Worm (Caenorhabditis elegans) whole organism, young adult: ENCODE measurements around the gene F35H8.12.

Experiments
- F22D6.2 ChIP-seq: sonication (generic microtip); optimal IDR thresholded peaks from 2 replicates; lab custom pipeline; 2016; ENCODE audit warnings: mild to moderate bottlenecking, missing genetic modification characterization, missing compliant biosample characterization
- K11D2.4 ChIP-seq: fragments of 200-800 bp; sonication (Bioruptor generic); IDR thresholded peaks from 2 replicates; pipeline ENCODE4 v1.3.6; 2022; ENCODE audit warnings: missing genetic modification reagents, missing genetic modification characterization, missing compliant biosample characterization
- T26A5.8 ChIP-seq: sonication (generic microtip); optimal IDR thresholded peaks from 2 replicates; lab custom pipeline; 2016; ENCODE audit warnings: missing genetic modification characterization, missing compliant biosample characterization
- Y53G8AR.9 ChIP-seq: fragments of 200-800 bp; sonication (Bioruptor generic); conservative IDR thresholded peaks from 2 replicates; pipeline ENCODE4 v1.3.6; 2022; ENCODE audit warnings: missing genetic modification reagents, missing genetic modification characterization, missing compliant biosample characterization
- Y67H2A.10 ChIP-seq: fragments of 200-800 bp; sonication (Bioruptor generic); conservative IDR thresholded peaks from 2 replicates; pipeline ENCODE4 v1.3.6; 2022; ENCODE audit warnings: missing genetic modification reagents, missing genetic modification characterization, missing compliant biosample characterization
- ZK185.1 ChIP-seq: sonication (generic microtip); optimal IDR thresholded peaks from 2 replicates; lab custom pipeline; 2016; ENCODE audit warnings: mild to moderate bottlenecking, missing genetic modification characterization, missing compliant biosample characterization; ENCODE audit not compliant: poor library complexity, severe bottlenecking
- akir-1 ChIP-seq: fragments of 200-800 bp; sonication (Bioruptor generic); optimal IDR thresholded peaks from 2 replicates; lab custom pipeline; 2018; ENCODE audit warnings: mild to moderate bottlenecking, missing genetic modification characterization, moderate library complexity, missing compliant biosample characterization
- ama-1 ChIP-seq, 3 experiments: fragments of 150-350 bp in 1 of 3; sonication (generic microtip) in 2 of 3; optimal IDR thresholded peaks; 2 replicates each; lab custom pipeline; 2014 to 2018; ENCODE audit warnings: missing biosample characterization in 2 of 3, missing genetic modification characterization in 2 of 3, missing genetic modification reagents in 2 of 3
- atf-7 ChIP-seq: sonication (generic microtip); optimal IDR thresholded peaks from 2 replicates; lab custom pipeline; 2017; ENCODE audit warnings: mild to moderate bottlenecking, missing genetic modification characterization, missing compliant biosample characterization
- athp-1 ChIP-seq: sonication (generic microtip); optimal IDR thresholded peaks from 2 replicates; lab custom pipeline; 2017; ENCODE audit warnings: mild to moderate bottlenecking, missing genetic modification characterization, missing compliant biosample characterization
- attf-3 ChIP-seq: fragments of 200-800 bp; sonication (Bioruptor generic); conservative IDR thresholded peaks from 2 replicates; pipeline ENCODE4 v1.3.6; 2022; ENCODE audit warnings: missing genetic modification reagents, missing genetic modification characterization, missing compliant biosample characterization
- attf-5 ChIP-seq: fragments of 200-800 bp; sonication (Bioruptor generic); optimal IDR thresholded peaks from 2 replicates; lab custom pipeline; 2018; ENCODE audit warnings: mild to moderate bottlenecking, missing genetic modification characterization, missing compliant biosample characterization
- bed-1 ChIP-seq: fragments of 200-800 bp; sonication (Bioruptor generic); IDR thresholded peaks from 2 replicates; pipeline ENCODE4 v1.3.6; 2022; ENCODE audit warnings: missing genetic modification reagents, missing genetic modification characterization, missing compliant biosample characterization
- cebp-1 ChIP-seq, 2 experiments: fragments of 200-800 bp in 1 of 2; sonication (Bioruptor generic) in 1 of 2; sonication (generic microtip) in 1 of 2; IDR thresholded peaks in 1 of 2; optimal IDR thresholded peaks in 1 of 2; 2 replicates each; pipeline versions ENCODE4 v1.3.6 to Lab custom; 2017 to 2022; ENCODE audit warnings: missing compliant biosample characterization in 2 of 2, missing genetic modification characterization in 2 of 2, mild to moderate bottlenecking in 1 of 2, missing genetic modification reagents in 1 of 2, moderate library complexity in 1 of 2
- ceh-58 ChIP-seq: fragments of 200-800 bp; sonication (Bioruptor generic); IDR thresholded peaks from 2 replicates; pipeline ENCODE4 v1.3.6; 2022; ENCODE audit warnings: missing genetic modification characterization, missing compliant biosample characterization
- chd-7 ChIP-seq: sonication (generic microtip); optimal IDR thresholded peaks from 2 replicates; lab custom pipeline; 2016; ENCODE audit warnings: mild to moderate bottlenecking, missing genetic modification characterization, moderate library complexity, missing compliant biosample characterization
- die-1 ChIP-seq: sonication (generic microtip); optimal IDR thresholded peaks from 2 replicates; lab custom pipeline; 2016; ENCODE audit warnings: missing genotype, mild to moderate bottlenecking, missing genetic modification characterization, missing compliant biosample characterization
- dox-1 ChIP-seq: fragments of 200-800 bp; sonication (Bioruptor generic); IDR thresholded peaks from 2 replicates; pipeline ENCODE4 v1.3.6; 2022; ENCODE audit warnings: missing genetic modification reagents, missing genetic modification characterization, missing compliant biosample characterization
- dpff-1 ChIP-seq: sonication (generic microtip); optimal IDR thresholded peaks from 2 replicates; lab custom pipeline; 2017; ENCODE audit warnings: mild to moderate bottlenecking, missing genetic modification characterization, missing compliant biosample characterization
- egl-44 ChIP-seq: fragments of 200-800 bp; sonication (Bioruptor generic); IDR thresholded peaks from 2 replicates; pipeline ENCODE4 v1.3.6; 2022; ENCODE audit warnings: missing genetic modification reagents, missing genetic modification characterization, missing compliant biosample characterization
- ets-4 ChIP-seq: fragments of 200-800 bp; sonication (Bioruptor generic); optimal IDR thresholded peaks from 2 replicates; lab custom pipeline; 2018; ENCODE audit warnings: mild to moderate bottlenecking, missing genetic modification characterization, missing compliant biosample characterization
- hmg-1.2 ChIP-seq: fragments of 200-800 bp; sonication (Bioruptor generic); IDR thresholded peaks from 2 replicates; pipeline ENCODE4 v1.3.6; 2022; ENCODE audit warnings: missing genetic modification reagents, missing genetic modification characterization, missing compliant biosample characterization
- hsf-1 ChIP-seq: fragments of 200-800 bp; sonication (Bioruptor generic); IDR thresholded peaks from 2 replicates; pipeline ENCODE4 v1.3.6; 2022; ENCODE audit warnings: missing genetic modification reagents, missing genetic modification characterization, missing compliant biosample characterization
- let-607 ChIP-seq, 2 experiments: fragments of 200-800 bp in 1 of 2; sonication (Bioruptor generic) in 1 of 2; sonication (generic microtip) in 1 of 2; optimal IDR thresholded peaks; 2 replicates each; lab custom pipeline; 2016 to 2018; ENCODE audit warnings: mild to moderate bottlenecking in 2 of 2, missing compliant biosample characterization in 2 of 2, missing genetic modification characterization in 2 of 2, moderate library complexity in 2 of 2, missing genotype in 1 of 2
- lin-35 ChIP-seq, 3 experiments: fragments of 150-350 bp in 2 of 3; sonication (generic microtip) in 1 of 3; optimal IDR thresholded peaks; 2 replicates each; lab custom pipeline; 2014 to 2018; ENCODE audit warnings: missing biosample characterization in 3 of 3, missing genetic modification characterization in 3 of 3, missing genetic modification reagents in 3 of 3
- lin-40 ChIP-seq: sonication (generic microtip); optimal IDR thresholded peaks from 2 replicates; lab custom pipeline; 2016; ENCODE audit warnings: missing genetic modification characterization, mild to moderate bottlenecking, missing compliant biosample characterization, missing genotype, missing genetic modification reagents
- lin-54 ChIP-seq: fragments of 200-800 bp; sonication (Bioruptor generic); optimal IDR thresholded peaks from 2 replicates; lab custom pipeline; 2018; ENCODE audit warnings: mild to moderate bottlenecking, missing genetic modification characterization, missing compliant biosample characterization
- madf-3 ChIP-seq: fragments of 200-800 bp; sonication (Bioruptor generic); IDR thresholded peaks from 2 replicates; pipeline ENCODE4 v1.3.6; 2022; ENCODE audit warnings: missing genetic modification reagents, missing genetic modification characterization, missing compliant biosample characterization
- madf-6 ChIP-seq: fragments of 200-800 bp; sonication (Bioruptor generic); IDR thresholded peaks from 2 replicates; pipeline ENCODE4 v1.3.6; 2022; ENCODE audit warnings: missing genetic modification reagents, missing genetic modification characterization, missing compliant biosample characterization
- nfyb-1 ChIP-seq: fragments of 200-800 bp; sonication (Bioruptor generic); IDR thresholded peaks from 2 replicates; pipeline ENCODE4 v1.3.6; 2022; ENCODE audit warnings: missing genetic modification reagents, missing genetic modification characterization, missing compliant biosample characterization
- nhr-80 ChIP-seq: sonication (generic microtip); optimal IDR thresholded peaks from 2 replicates; lab custom pipeline; 2016; ENCODE audit warnings: missing genetic modification characterization, missing compliant biosample characterization
- pbrm-1 ChIP-seq: fragments of 200-800 bp; sonication (Bioruptor generic); IDR thresholded peaks from 2 replicates; pipeline ENCODE4 v1.3.6; 2022; ENCODE audit warnings: missing genetic modification reagents, missing genetic modification characterization, missing compliant biosample characterization
- repo-1 ChIP-seq: sonication (generic microtip); optimal IDR thresholded peaks from 2 replicates; lab custom pipeline; 2017; ENCODE audit warnings: mild to moderate bottlenecking, missing genetic modification characterization, missing compliant biosample characterization
- somi-1 ChIP-seq: fragments of 200-800 bp; sonication (Bioruptor generic); optimal IDR thresholded peaks from 2 replicates; lab custom pipeline; 2018; ENCODE audit warnings: mild to moderate bottlenecking, missing genetic modification characterization, missing compliant biosample characterization
- tbp1 ChIP-seq: fragments of 200-800 bp; sonication (Bioruptor generic); optimal IDR thresholded peaks from 2 replicates; lab custom pipeline; 2018; ENCODE audit warnings: mild to moderate bottlenecking, missing genetic modification characterization, missing compliant biosample characterization
- unc-62 ChIP-seq: fragments of 150-350 bp; optimal IDR thresholded peaks from 2 replicates; lab custom pipeline; 2014; ENCODE audit warnings: missing biosample characterization, missing genetic modification reagents, missing genetic modification characterization
- ztf-22 ChIP-seq: fragments of 200-800 bp; sonication (Bioruptor generic); optimal IDR thresholded peaks from 2 replicates; lab custom pipeline; 2018; ENCODE audit warnings: mild to moderate bottlenecking, missing genetic modification characterization, moderate library complexity, missing compliant biosample characterization
- ztf-26 ChIP-seq: sonication (generic microtip); optimal IDR thresholded peaks from 2 replicates; lab custom pipeline; 2017; ENCODE audit warnings: missing genetic modification characterization, missing compliant biosample characterization

The F35H8.12 gene

ce11 chrII:9596401-9596800 is 44.8 kb downstream of the F35H8.12 start, which contains the start of gene E02H1.6:
Gene E02H1.6, plus strand, starts transcription at chrII:9596701.
- TF ChIP-seq hsf-1 (GFP tag; lab: Robert Waterston, UW), result no peak
- TF ChIP-seq ceh-58 (GFP tag; lab: Robert Waterston, UW), result no peak
- no peak for TF ChIP-seq ama-1 (optimal IDR thresholded peaks at IDR 0.05; lab: Kevin White, UChicago)
- no peak for TF ChIP-seq ama-1 (GFP tag; optimal IDR thresholded peaks at IDR 0.05; lab: Kevin White, UChicago)
- no peak for TF ChIP-seq ztf-26 (tag; lab: Kevin White, UChicago)
- TF ChIP-seq atf-7 (tag; lab: Kevin White, UChicago), result no peak
- no peak for TF ChIP-seq lin-54
- no peak for TF ChIP-seq K11D2.4 (GFP tag; lab: Robert Waterston, UW)
- TF ChIP-seq Y67H2A.10, result no peak
- TF ChIP-seq die-1 (tag; lab: Kevin White, UChicago), result no peak
- TF ChIP-seq, all 124 proteins: peak for 0

- TF ChIP-seq repo-1 (peak; percentile 55), ZK185.1 (tag; lab: Kevin White, UChicago) (peak; percentile 15), nfyb-1 (GFP tag; lab: Robert Waterston, UW) (peak; percentile 71; the same call in 1 of the 2 replicates), lin-35 (GFP tag; optimal IDR thresholded peaks at IDR 0.05; lab: Kevin White, UChicago) (peak in 1 of 3 experiments; percentile 44), attf-3 (0 out of 2 replicates have a peak, but pooled peaks have one; percentile 9), pbrm-1 (GFP tag; lab: Robert Waterston, UW) (no peak), athp-1 (tag; lab: Kevin White, UChicago) (peak; percentile 6), akir-1 (GFP tag; lab: Kevin White, UChicago) (no peak), K11D2.4 (GFP tag; lab: Robert Waterston, UW) (0 out of 2 replicates have a peak, but pooled peaks have one; percentile 27), madf-3 (GFP tag; lab: Robert Waterston, UW) (0 out of 2 replicates have a peak, but pooled peaks have one; percentile 29), madf-6 (GFP tag; lab: Robert Waterston, UW) (0 out of 2 replicates have a peak, but pooled peaks have one; percentile 43), cebp-1 (GFP tag; IDR thresholded peaks at IDR 0.05; lab: Robert Waterston, UW) (no peak; the same call in 1 of the 2 replicates), cebp-1 (tag; optimal IDR thresholded peaks at IDR 0.05; lab: Kevin White, UChicago) (peak; percentile 19), hmg-1.2 (GFP tag; lab: Robert Waterston, UW) (no peak), ama-1 (optimal IDR thresholded peaks at IDR 0.05; lab: Kevin White, UChicago) (no peak), ama-1 (GFP tag; optimal IDR thresholded peaks at IDR 0.05; lab: Kevin White, UChicago) (no peak), unc-62 (GFP tag; lab: Kevin White, UChicago) (no peak)
Observed at ce11 chrII:9597516-9598047, 45.9 kb downstream of the F35H8.12 start, which contains the start of gene mrpl-53. Gene mrpl-53, plus strand, starts transcription at chrII:9597622.

- TF ChIP-seq nhr-80 (tag; lab: Kevin White, UChicago) (peak; percentile 34), bed-1 (GFP tag; lab: Robert Waterston, UW) (no peak)
Observed at ce11 chrII:9600022-9600722, 48.5 kb downstream of the F35H8.12 start.

ce11 chrII:9601069-9601468 is 49.4 kb downstream of the F35H8.12 start:
- no peak for TF ChIP-seq dpff-1 (tag; lab: Kevin White, UChicago)
- peak; percentile 29 for TF ChIP-seq tbp1 (GFP tag; lab: Kevin White, UChicago)
- 0 out of 2 replicates have a peak, but pooled peaks have one; percentile 23 for TF ChIP-seq Y53G8AR.9
- peak; percentile 59 for TF ChIP-seq F22D6.2 (tag; lab: Kevin White, UChicago)
- 0 out of 2 replicates have a peak, but pooled peaks have one; percentile 21 for TF ChIP-seq dox-1 (GFP tag; lab: Robert Waterston, UW)
- TF ChIP-seq nhr-80 (tag; lab: Kevin White, UChicago), result peak; percentile 83
- peak; percentile 64 for TF ChIP-seq somi-1 (GFP tag; lab: Kevin White, UChicago)
- TF ChIP-seq madf-3 (GFP tag; lab: Robert Waterston, UW), result no peak
- peak; percentile 49 for TF ChIP-seq chd-7 (tag; lab: Kevin White, UChicago)
- TF ChIP-seq cebp-1 (GFP tag; IDR thresholded peaks at IDR 0.05; lab: Robert Waterston, UW), result no peak
- peak; percentile 33 for TF ChIP-seq cebp-1 (tag; optimal IDR thresholded peaks at IDR 0.05; lab: Kevin White, UChicago)
- no peak for TF ChIP-seq akir-1 (GFP tag; lab: Kevin White, UChicago)
- TF ChIP-seq ets-4, result peak; percentile 17
- peak; percentile 43 for TF ChIP-seq atf-7 (tag; lab: Kevin White, UChicago)
- no peak for TF ChIP-seq attf-5 (GFP tag; lab: Kevin White, UChicago)
- peak; percentile 58 for TF ChIP-seq lin-40
- TF ChIP-seq ceh-58 (GFP tag; lab: Robert Waterston, UW), result no peak
- no peak for TF ChIP-seq T26A5.8 (tag; lab: Kevin White, UChicago)
- TF ChIP-seq lin-54, result peak; percentile 9
- TF ChIP-seq ztf-22 (GFP tag; lab: Kevin White, UChicago), result peak; percentile 26
- peak; percentile 50 for TF ChIP-seq ztf-26 (tag; lab: Kevin White, UChicago)
- TF ChIP-seq egl-44 (GFP tag; lab: Robert Waterston, UW), result 0 out of 2 replicates have a peak, but pooled peaks have one; percentile 42
- peak; percentile 74 to 83 for TF ChIP-seq let-607 (tag; optimal IDR thresholded peaks at IDR 0.05; lab: Kevin White, UChicago)
